Fruit fly (Drosophila melanogaster) whole organism, embryonic: Measurements from ENCODE around the gene bnl.

ENCODE experiments used
- Atf6 ChIP-seq: fragments of 200-800 bp; sonication (Bioruptor generic); IDR thresholded peaks from 2 replicates; pipeline ENCODE4 v1.3.6; 2022; ENCODE audit warnings: missing biosample characterization, missing genetic modification characterization
- CG10543 ChIP-seq: fragments of 200-800 bp; sonication (Bioruptor generic); optimal IDR thresholded peaks from 3 replicates; lab custom pipeline; 2017; ENCODE audit warnings: missing biosample characterization, mild to moderate bottlenecking, missing genetic modification characterization, moderate library complexity
- CG10565 ChIP-seq: fragments of 200-800 bp; sonication (Bioruptor generic); optimal IDR thresholded peaks from 3 replicates; lab custom pipeline; 2016; ENCODE audit warnings: missing biosample characterization, mild to moderate bottlenecking, missing genetic modification characterization
- CG11085 ChIP-seq: fragments of 200-800 bp; sonication (Bioruptor generic); IDR thresholded peaks from 2 replicates; pipeline ENCODE4 v1.3.6; 2022; ENCODE audit warnings: missing biosample characterization, missing genetic modification characterization
- CG11093 ChIP-seq: fragments of 200-800 bp; sonication (Bioruptor generic); IDR thresholded peaks from 3 replicates; pipeline ENCODE4 v1.3.6; 2022; ENCODE audit warnings: missing biosample characterization, missing genetic modification characterization
- CG12071 ChIP-seq: fragments of 200-800 bp; sonication (Bioruptor generic); optimal IDR thresholded peaks from 3 replicates; lab custom pipeline; 2018; ENCODE audit warnings: missing biosample characterization, mild to moderate bottlenecking, missing genetic modification characterization
- CG12155 ChIP-seq: fragments of 200-800 bp; sonication (Bioruptor generic); optimal IDR thresholded peaks from 3 replicates; lab custom pipeline; 2016; ENCODE audit warnings: missing biosample characterization, missing genetic modification characterization
- CG15073 ChIP-seq: fragments of 200-800 bp; sonication (Bioruptor generic); optimal IDR thresholded peaks from 2 replicates; lab custom pipeline; 2016; ENCODE audit warnings: missing biosample characterization, missing genetic modification characterization
- CG16815 ChIP-seq: fragments of 200-800 bp; sonication (Bioruptor generic); optimal IDR thresholded peaks from 3 replicates; lab custom pipeline; 2017; ENCODE audit warnings: missing biosample characterization, mild to moderate bottlenecking, missing genetic modification characterization
- CG16863 ChIP-seq: fragments of 200-800 bp; sonication (Bioruptor generic); optimal IDR thresholded peaks from 3 replicates; lab custom pipeline; 2016; ENCODE audit warnings: missing biosample characterization, missing genetic modification characterization
- CG17829 ChIP-seq: fragments of 200-800 bp; optimal IDR thresholded peaks from 2 replicates; lab custom pipeline; 2019; ENCODE audit warnings: missing biosample characterization, mild to moderate bottlenecking, missing genetic modification characterization, moderate library complexity
- CG1832 ChIP-seq: fragments of 200-800 bp; sonication (Bioruptor generic); optimal IDR thresholded peaks from 2 replicates; lab custom pipeline; 2017; ENCODE audit warnings: missing biosample characterization, mild to moderate bottlenecking, missing genetic modification characterization, inconsistent platforms
- CG2202 ChIP-seq: fragments of 200-800 bp; sonication (Bioruptor generic); optimal IDR thresholded peaks from 2 replicates; lab custom pipeline; 2018; ENCODE audit warnings: missing biosample characterization, mild to moderate bottlenecking, missing genetic modification characterization
- CG31441 ChIP-seq: fragments of 200-800 bp; sonication (Bioruptor generic); IDR thresholded peaks from 2 replicates; pipeline ENCODE4 v1.3.6; 2022; ENCODE audit warnings: missing biosample characterization, missing genetic modification characterization
- CG3163 ChIP-seq: fragments of 200-800 bp; sonication (Bioruptor generic); optimal IDR thresholded peaks from 3 replicates; lab custom pipeline; 2016; ENCODE audit warnings: missing biosample characterization, missing genetic modification characterization
- CG4617 ChIP-seq: fragments of 200-800 bp; sonication (Bioruptor generic); optimal IDR thresholded peaks from 3 replicates; lab custom pipeline; 2016; ENCODE audit warnings: missing biosample characterization, missing genetic modification characterization, borderline replicate concordance
- CG4820 ChIP-seq: fragments of 200-800 bp; sonication (Bioruptor generic); optimal IDR thresholded peaks from 3 replicates; lab custom pipeline; 2016; ENCODE audit warnings: missing biosample characterization, missing genetic modification characterization
- CG7372 ChIP-seq: fragments of 200-800 bp; sonication (Bioruptor generic); IDR thresholded peaks from 2 replicates; pipeline ENCODE4 v1.3.6; 2022; ENCODE audit warnings: missing biosample characterization, missing genetic modification characterization
- CG8281 ChIP-seq: fragments of 200-800 bp; sonication (Bioruptor generic); optimal IDR thresholded peaks from 2 replicates; lab custom pipeline; 2018; ENCODE audit warnings: missing biosample characterization, mild to moderate bottlenecking, missing genetic modification characterization, moderate library complexity
- CG9797 ChIP-seq: fragments of 200-800 bp; sonication (Bioruptor generic); optimal IDR thresholded peaks from 3 replicates; lab custom pipeline; 2018; ENCODE audit warnings: missing biosample characterization, mild to moderate bottlenecking, missing genetic modification characterization
- CTCF ChIP-seq: fragments of 200-800 bp; sonication (Bioruptor generic); optimal IDR thresholded peaks from 2 replicates; lab custom pipeline; 2017; ENCODE audit warnings: missing biosample characterization, mild to moderate bottlenecking, missing genetic modification characterization, moderate library complexity
- D ChIP-seq, 2 experiments: fragments of 200-800 bp in 1 of 2; fragments of >200 bp in 1 of 2; sonication (Bioruptor generic) in 1 of 2; optimal IDR thresholded peaks; 2 replicates in 1 of 2; 3 replicates in 1 of 2; lab custom pipeline; 2017; ENCODE audit warnings: mild to moderate bottlenecking in 1 of 2, missing biosample characterization in 1 of 2, missing genetic modification characterization in 1 of 2, missing genetic modification reagents in 1 of 2
- D19B ChIP-seq: fragments of 200-800 bp; sonication (Bioruptor generic); optimal IDR thresholded peaks from 2 replicates; lab custom pipeline; 2017; ENCODE audit warnings: missing biosample characterization, mild to moderate bottlenecking, missing genetic modification characterization
- Dbx ChIP-seq: fragments of 200-800 bp; sonication (Bioruptor generic); IDR thresholded peaks from 3 replicates; pipeline ENCODE4 v1.3.6; 2022; ENCODE audit warnings: missing biosample characterization, missing genetic modification characterization
- Elba2 ChIP-seq: fragments of 200-800 bp; sonication (Bioruptor generic); optimal IDR thresholded peaks from 3 replicates; lab custom pipeline; 2016; ENCODE audit warnings: missing biosample characterization, missing genetic modification characterization
- H2.0 ChIP-seq: fragments of 200-800 bp; sonication (Bioruptor generic); IDR thresholded peaks from 2 replicates; pipeline ENCODE4 v1.3.6; 2022; ENCODE audit warnings: missing biosample characterization, missing genetic modification characterization
- HLH3B ChIP-seq: fragments of 200-800 bp; sonication (Bioruptor generic); IDR thresholded peaks from 2 replicates; pipeline ENCODE4 v1.3.6; 2022; ENCODE audit warnings: missing biosample characterization, missing genetic modification characterization
- HLHmδ ChIP-seq: fragments of 200-800 bp; sonication (Bioruptor generic); optimal IDR thresholded peaks from 2 replicates; lab custom pipeline; 2018; ENCODE audit warnings: missing biosample characterization, mild to moderate bottlenecking, missing genetic modification characterization, moderate library complexity
- Sry-δ ChIP-seq: fragments of 200-800 bp; sonication (Bioruptor generic); optimal IDR thresholded peaks from 2 replicates; lab custom pipeline; 2016; ENCODE audit warnings: missing biosample characterization, missing genetic modification characterization
- aop ChIP-seq: fragments of 200-800 bp; sonication (Bioruptor generic); IDR thresholded peaks from 2 replicates; pipeline ENCODE4 v1.3.6; 2022; ENCODE audit warnings: missing biosample characterization, missing genetic modification characterization
- bbx ChIP-seq: fragments of 200-800 bp; sonication (Bioruptor generic); IDR thresholded peaks from 2 replicates; pipeline ENCODE4 v1.3.6; 2022; ENCODE audit warnings: missing biosample characterization, missing genetic modification characterization; ENCODE audit not compliant: partially characterized antibody
- bsh ChIP-seq, 2 experiments: fragments of 200-800 bp; sonication (Bioruptor generic); optimal IDR thresholded peaks; 2 replicates each; lab custom pipeline; 2017 to 2018; ENCODE audit warnings: mild to moderate bottlenecking in 2 of 2, missing biosample characterization in 2 of 2, missing genetic modification characterization in 2 of 2, moderate library complexity in 1 of 2
- danr ChIP-seq: fragments of 200-800 bp; sonication (Bioruptor generic); IDR thresholded peaks from 2 replicates; pipeline ENCODE4 v1.3.6; 2022; ENCODE audit warnings: missing biosample characterization, missing genetic modification characterization
- dmrt11E ChIP-seq: fragments of 200-800 bp; sonication (Bioruptor generic); optimal IDR thresholded peaks from 3 replicates; lab custom pipeline; 2018; ENCODE audit warnings: missing biosample characterization, mild to moderate bottlenecking, missing genetic modification characterization, moderate library complexity
- dmrt99B ChIP-seq: fragments of 200-800 bp; sonication (Bioruptor generic); optimal IDR thresholded peaks from 2 replicates; lab custom pipeline; 2018; ENCODE audit warnings: missing biosample characterization, mild to moderate bottlenecking, missing genetic modification characterization, moderate library complexity
- emc ChIP-seq: fragments of 200-800 bp; sonication (Bioruptor generic); optimal IDR thresholded peaks from 2 replicates; lab custom pipeline; 2016; ENCODE audit warnings: missing biosample characterization, missing genetic modification characterization
- fd64A ChIP-seq: fragments of 200-800 bp; sonication (Bioruptor generic); optimal IDR thresholded peaks from 3 replicates; lab custom pipeline; 2018; ENCODE audit warnings: missing biosample characterization, mild to moderate bottlenecking, missing genetic modification characterization
- fru ChIP-seq: fragments of >200 bp; optimal IDR thresholded peaks from 2 replicates; lab custom pipeline; 2017
- ftz-f1 ChIP-seq: fragments of 200-800 bp; sonication (Bioruptor generic); optimal IDR thresholded peaks from 2 replicates; lab custom pipeline; 2016; ENCODE audit warnings: missing biosample characterization, missing genetic modification characterization
- gce ChIP-seq: fragments of 200-800 bp; sonication (Bioruptor generic); IDR thresholded peaks from 3 replicates; pipeline ENCODE4 v1.3.6; 2022; ENCODE audit warnings: missing biosample characterization, missing genetic modification characterization
- gfzf ChIP-seq: fragments of 200-800 bp; sonication (Bioruptor generic); optimal IDR thresholded peaks from 2 replicates; lab custom pipeline; 2016; ENCODE audit warnings: missing biosample characterization, mild to moderate bottlenecking, missing genetic modification characterization, moderate library complexity
- kni ChIP-seq: fragments of 200-800 bp; sonication (Bioruptor generic); optimal IDR thresholded peaks from 3 replicates; lab custom pipeline; 2017; ENCODE audit warnings: mild to moderate bottlenecking, missing biosample characterization, missing genetic modification reagents, missing genetic modification characterization
- lmd ChIP-seq: fragments of 200-800 bp; sonication (Bioruptor generic); IDR thresholded peaks from 2 replicates; pipeline ENCODE4 v1.3.6; 2022; ENCODE audit warnings: missing biosample characterization, missing genetic modification characterization
- p53 ChIP-seq: fragments of 200-800 bp; sonication (Bioruptor generic); optimal IDR thresholded peaks from 2 replicates; lab custom pipeline; 2016; ENCODE audit warnings: missing biosample characterization, missing genetic modification characterization
- pb ChIP-seq: fragments of 200-800 bp; sonication (Bioruptor generic); optimal IDR thresholded peaks from 3 replicates; lab custom pipeline; 2016; ENCODE audit warnings: missing biosample characterization, missing genetic modification characterization
- pfk ChIP-seq: fragments of 200-800 bp; sonication (Bioruptor generic); optimal IDR thresholded peaks from 2 replicates; lab custom pipeline; 2018; ENCODE audit warnings: missing biosample characterization, mild to moderate bottlenecking, missing genetic modification characterization, moderate library complexity
- row ChIP-seq: fragments of 200-800 bp; sonication (Bioruptor generic); IDR thresholded peaks from 3 replicates; pipeline ENCODE4 v1.3.6; 2022; ENCODE audit warnings: missing biosample characterization, missing genetic modification characterization
- run ChIP-seq: fragments of 200-800 bp; sonication (Bioruptor generic); optimal IDR thresholded peaks from 3 replicates; lab custom pipeline; 2018; ENCODE audit warnings: missing biosample characterization, mild to moderate bottlenecking, missing genetic modification characterization
- salm ChIP-seq: fragments of 200-800 bp; sonication (Bioruptor generic); optimal IDR thresholded peaks from 2 replicates; lab custom pipeline; 2018; ENCODE audit warnings: missing biosample characterization, mild to moderate bottlenecking, missing genetic modification characterization
- ttk ChIP-seq: fragments of 200-800 bp; sonication (Bioruptor generic); IDR thresholded peaks from 2 replicates; pipeline ENCODE4 v2.1.2; 2022; ENCODE audit warnings: missing biosample characterization, missing genetic modification characterization

bnl gene

DNA sequence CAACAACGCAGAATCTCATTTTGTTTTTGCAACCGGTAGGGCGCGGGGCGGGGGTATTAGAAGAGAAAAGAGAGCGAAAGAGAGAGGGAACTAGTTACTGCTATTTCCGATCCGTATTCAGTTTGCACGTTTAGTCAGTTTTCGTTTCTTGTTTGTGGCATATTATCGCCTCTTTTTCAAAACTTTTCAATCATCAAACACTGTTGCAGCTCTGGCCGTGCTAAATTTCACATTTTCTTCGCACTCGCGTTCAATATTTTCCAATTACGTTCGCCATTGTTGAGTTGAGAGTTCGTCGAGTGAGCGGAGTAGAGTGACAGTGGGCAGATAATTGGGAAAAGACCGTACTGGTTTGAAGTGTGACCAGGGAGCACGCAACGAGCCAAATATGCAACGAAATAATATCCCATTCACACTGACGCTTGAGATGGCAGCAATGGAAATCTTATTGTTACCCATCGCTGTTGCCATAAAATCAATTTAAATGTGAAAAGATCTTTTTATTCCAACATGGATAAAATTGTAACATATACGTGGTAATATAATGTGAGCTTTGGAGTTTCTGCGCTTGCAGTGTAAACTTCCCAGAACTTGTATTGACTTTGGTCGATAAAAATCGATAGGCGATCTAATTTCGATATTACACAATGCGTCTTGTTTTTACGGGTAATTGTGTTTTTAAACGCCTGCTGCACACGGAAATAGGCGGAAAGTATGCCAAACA, 24.5 kb upstream of the bnl start, which contains the start of the genes Ire1 and Mrm2 (continued):
- TF ChIP-seq ftz-f1 (GFP tag; lab: Kevin White, UChicago) (no peak), D19B (GFP tag; lab: Kevin White, UChicago) (peak; percentile 34), row (GFP tag; lab: Robert Waterston, UW) (peak; percentile 96), bbx (GFP tag; lab: Robert Waterston, UW) (peak; percentile 52), CG10543 (GFP tag; lab: Kevin White, UChicago) (peak; percentile 66), CG16863 (GFP tag; lab: Kevin White, UChicago) (peak; percentile 67), danr (GFP tag; lab: Robert Waterston, UW) (peak; percentile 46; the same call in 1 of the 2 replicates), D (optimal IDR thresholded peaks at IDR 0.05; lab: Kevin White, UChicago) (no peak), D (GFP tag; optimal IDR thresholded peaks at IDR 0.05; lab: Kevin White, UChicago) (peak; percentile 53), dmrt99B (tag; lab: Kevin White, UChicago) (peak; percentile 71), CG15073 (GFP tag; lab: Kevin White, UChicago) (no peak), pb (GFP tag; lab: Kevin White, UChicago) (peak; percentile 82), p53 (GFP tag; lab: Kevin White, UChicago) (peak; percentile 83), CG16815 (peak; percentile 80), CG1832 (GFP tag; lab: Kevin White, UChicago) (no peak), gce (GFP tag; lab: Robert Waterston, UW) (0 out of 3 replicates have a peak, but pooled peaks have one; percentile 55), CG7372 (GFP tag; lab: Robert Waterston, UW) (peak; percentile 81), Elba2 (GFP tag; lab: Kevin White, UChicago) (peak; percentile 96), CTCF (no peak), salm (tag; lab: Kevin White, UChicago) (peak; percentile 21), CG3163 (GFP tag; lab: Kevin White, UChicago) (peak; percentile 75), CG12071 (no peak), CG12155 (GFP tag; lab: Kevin White, UChicago) (peak; percentile 83), H2.0 (GFP tag; lab: Robert Waterston, UW) (peak; percentile 80), Sry-δ (peak; percentile 91), CG11093 (GFP tag; lab: Robert Waterston, UW) (peak; percentile 77; the same call in 2 of the 3 replicates), fd64A (no peak), CG17829 (tag; lab: Kevin White, UChicago) (peak; percentile 85), CG11085 (GFP tag; lab: Robert Waterston, UW) (peak; percentile 72), CG31441 (GFP tag; lab: Robert Waterston, UW) (peak; percentile 69), ttk (peak; percentile 81), Atf6 (GFP tag; lab: Robert Waterston, UW) (peak; percentile 64), HLH3B (peak; percentile 72), dmrt11E (tag; lab: Kevin White, UChicago) (peak; percentile 83), CG8281 (peak; percentile 49), CG9797 (GFP tag; lab: Kevin White, UChicago) (peak; percentile 98), fru (lab: Kevin White, UChicago) (no peak), CG10565 (GFP tag; lab: Kevin White, UChicago) (no peak), CG4617 (GFP tag; lab: Kevin White, UChicago) (peak; percentile 94), run (tag; lab: Kevin White, UChicago) (peak; percentile 6), bsh (GFP tag; optimal IDR thresholded peaks at IDR 0.05; lab: Kevin White, UChicago) (peak; percentile 20 to 78), CG4820 (GFP tag; lab: Kevin White, UChicago) (peak; percentile 83), pfk (GFP tag; lab: Kevin White, UChicago) (peak; percentile 1), emc (GFP tag; lab: Kevin White, UChicago) (peak; percentile 75), HLHmδ (GFP tag; lab: Kevin White, UChicago) (peak; percentile 54), Dbx (GFP tag; lab: Robert Waterston, UW) (peak; percentile 83), aop (GFP tag; lab: Robert Waterston, UW) (no peak), gfzf (GFP tag; lab: Kevin White, UChicago) (peak; percentile 98), kni (GFP tag; lab: Kevin White, UChicago) (peak; percentile 67), lmd (peak; percentile 85), CG2202 (tag; lab: Kevin White, UChicago) (peak; percentile 47)
